Fruit fly (Drosophila melanogaster): ENCODE data around the gene CG31821.

DNA sequence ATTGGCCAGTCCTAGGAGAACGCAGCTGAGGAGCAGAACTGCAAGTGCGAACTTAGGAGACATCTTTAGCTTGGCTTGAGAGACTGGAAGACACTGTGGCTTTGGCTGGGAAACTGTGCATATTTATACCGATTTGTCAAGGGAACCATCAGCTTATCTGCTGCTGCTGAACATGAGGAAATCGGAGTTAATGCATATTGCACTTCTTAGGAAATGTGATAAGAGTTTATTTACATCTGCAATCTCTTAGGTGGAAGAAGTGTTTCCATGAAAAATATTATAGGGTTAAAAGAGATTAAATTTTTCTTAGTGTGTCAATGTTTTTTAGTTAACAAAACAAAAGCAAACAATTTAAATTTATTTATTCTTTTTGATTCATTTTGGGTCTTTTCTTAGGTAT is 36.8 kb downstream of the CG31821 start, which contains the start of gene CG42792:
- TF ChIP-seq acj6 (GFP tag; optimal IDR thresholded peaks at IDR 0.05) (no peak), fkh (GFP tag; optimal IDR thresholded peaks at IDR 0.05) (no peak), dac (GFP tag; optimal IDR thresholded peaks at IDR 0.05) (no peak), net (GFP tag; optimal IDR thresholded peaks at IDR 0.05) (no peak)
